Worm (Caenorhabditis elegans) whole organism, L1 larva: ENCODE results near the gene dyci-1.

Source experiments
- elt-2 ChIP-seq: sonication (generic microtip); optimal IDR thresholded peaks from 2 replicates; lab custom pipeline; 2016; ENCODE audit warnings: missing genetic modification characterization, mild to moderate bottlenecking, inconsistent platforms, missing compliant biosample characterization, missing genetic modification reagents
- nhr-90 ChIP-seq: sonication (generic microtip); optimal IDR thresholded peaks from 2 replicates; lab custom pipeline; 2016; ENCODE audit warnings: mild to moderate bottlenecking, missing genetic modification characterization, missing compliant biosample characterization; ENCODE audit not compliant: poor library complexity

DNA sequence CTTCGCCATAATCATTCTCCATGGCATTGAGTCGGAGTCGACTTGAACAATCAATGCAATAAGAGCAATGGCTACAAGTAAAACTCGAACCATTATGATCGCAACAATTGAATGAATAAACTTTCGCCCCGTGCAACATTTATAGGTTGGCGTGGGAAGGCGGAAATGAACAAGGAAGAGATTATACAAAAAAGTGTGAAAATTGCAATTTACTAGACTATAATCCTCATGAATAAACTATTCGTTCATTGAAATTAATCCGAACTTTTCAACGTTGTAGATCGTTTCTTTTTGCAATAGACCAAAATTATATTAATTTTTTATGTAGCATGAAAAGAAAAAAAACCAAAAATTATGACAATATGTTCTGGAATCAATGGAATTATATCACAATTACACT lies 44.9 kb downstream of the dyci-1 start, which contains the start of gene Y73B6A.3:
- TF ChIP-seq nhr-90, result no peak
- no peak for TF ChIP-seq elt-2 (tag; lab: Kevin White, UChicago)
